Worm (Caenorhabditis elegans) whole organism, late embryonic: ENCODE results near the gene C18A3.11.

Source experiments
- ama-1 ChIP-seq: fragments of 150-350 bp; optimal IDR thresholded peaks from 2 replicates; lab custom pipeline; 2014
- ceh-31 ChIP-seq: sonication (generic microtip); optimal IDR thresholded peaks from 2 replicates; lab custom pipeline; 2016; ENCODE audit warnings: missing genetic modification characterization, missing compliant biosample characterization
- ceh-34 ChIP-seq: sonication (generic microtip); optimal IDR thresholded peaks from 2 replicates; lab custom pipeline; 2016; ENCODE audit warnings: mild to moderate bottlenecking, missing genetic modification characterization, missing compliant biosample characterization
- elt-2 ChIP-seq: sonication (generic microtip); optimal IDR thresholded peaks from 2 replicates; lab custom pipeline; 2016; ENCODE audit warnings: missing genetic modification reagents, missing genetic modification characterization, missing compliant biosample characterization
- hlh-13 ChIP-seq: fragments of 200-800 bp; sonication (Bioruptor generic); optimal IDR thresholded peaks from 2 replicates; lab custom pipeline; 2018; ENCODE audit warnings: mild to moderate bottlenecking, missing genetic modification characterization, missing compliant biosample characterization
- tbx-2 ChIP-seq: sonication (generic microtip); optimal IDR thresholded peaks from 2 replicates; lab custom pipeline; 2016; ENCODE audit warnings: missing genetic modification characterization, missing compliant biosample characterization
- unc-42 ChIP-seq: sonication (generic microtip); optimal IDR thresholded peaks from 2 replicates; lab custom pipeline; 2016; ENCODE audit warnings: missing genotype, missing genetic modification characterization, missing compliant biosample characterization

DNA sequence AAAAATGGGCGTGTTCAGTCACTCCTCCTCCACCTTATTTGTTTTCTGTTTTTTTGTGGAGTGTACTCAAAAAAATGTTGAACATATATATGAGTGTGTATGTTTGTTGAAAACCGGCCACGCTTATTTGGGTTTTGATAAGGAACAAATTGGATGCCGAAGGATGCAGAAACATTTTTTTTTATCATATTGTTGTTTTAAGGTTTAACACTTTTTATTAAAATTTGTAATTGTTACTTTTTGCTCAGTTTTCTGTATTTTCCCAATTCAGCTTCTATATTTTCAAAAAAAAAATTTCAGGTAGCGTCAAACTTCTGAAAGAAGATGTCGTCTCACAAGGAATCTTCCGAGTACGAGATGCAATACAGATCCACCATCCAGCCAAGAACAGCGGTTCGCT is 34.5 kb downstream of the C18A3.11 start, which contains the start of gene ifb-1:
- no peak for TF ChIP-seq ama-1 (lab: Kevin White, UChicago)
- no peak for TF ChIP-seq elt-2 (tag; lab: Kevin White, UChicago)
- no peak for TF ChIP-seq ceh-31 (tag; lab: Kevin White, UChicago)
- no peak for TF ChIP-seq tbx-2 (tag; lab: Kevin White, UChicago)
- TF ChIP-seq ceh-34 (tag; lab: Kevin White, UChicago) = no peak
- no peak for TF ChIP-seq hlh-13 (GFP tag; lab: Kevin White, UChicago)
- no peak for TF ChIP-seq unc-42 (tag; lab: Kevin White, UChicago)
